Fruit fly (Drosophila melanogaster): ENCODE measurements around the gene CG17129.
A peak's percentile ranks its signal among the peaks of the same experiment; 100 is the strongest.

Gene CG17129

dm6 chr3L:633272-634254 lies 46.6 kb downstream of the CG17129 start (continued):
- peak; percentile 83 for TF ChIP-seq CG10959 (GFP tag; IDR thresholded peaks at IDR 0.05)
- TF ChIP-seq HLH4C (GFP tag; IDR thresholded peaks at IDR 0.05; ENCODE audit: partially characterized antibody) = no peak
- TF ChIP-seq oc (tag; optimal IDR thresholded peaks at IDR 0.05) = peak; percentile 92
- no peak for TF ChIP-seq CG9797 (GFP tag; optimal IDR thresholded peaks at IDR 0.05)
- TF ChIP-seq CG8281 (tag; optimal IDR thresholded peaks at IDR 0.05) = peak; percentile 60
- peak; percentile 58 for TF ChIP-seq Vsx1 (GFP tag; optimal IDR thresholded peaks at IDR 0.05)
- peak; percentile 82 for TF ChIP-seq Lhr (GFP tag; optimal IDR thresholded peaks at IDR 0.05)
- TF ChIP-seq gsb (GFP tag; IDR thresholded peaks at IDR 0.05) = no peak
- TF ChIP-seq CG2199 (GFP tag; IDR thresholded peaks at IDR 0.05) = peak; percentile 92; the same call in 1 of the 3 replicates
- TF ChIP-seq org-1 (GFP tag; optimal IDR thresholded peaks at IDR 0.05) = peak; percentile 79
- TF ChIP-seq CG11504 (tag; optimal IDR thresholded peaks at IDR 0.05) = peak; percentile 88
- TF ChIP-seq CG3995 (GFP tag; optimal IDR thresholded peaks at IDR 0.05) = no peak
- peak; percentile 82 for TF ChIP-seq Sox100B (GFP tag; optimal IDR thresholded peaks at IDR 0.05)
- TF ChIP-seq sug (tag; optimal IDR thresholded peaks at IDR 0.05) = peak; percentile 42
- peak; percentile 72 for TF ChIP-seq CG10431 (GFP tag; optimal IDR thresholded peaks at IDR 0.05)
- TF ChIP-seq Awh (GFP tag; IDR thresholded peaks at IDR 0.05) = peak; percentile 84
- TF ChIP-seq HmgD (GFP tag; optimal IDR thresholded peaks at IDR 0.05) = peak; percentile 57
- peak; percentile 54; the same call in 2 of the 3 replicates for TF ChIP-seq Aef1 (GFP tag; IDR thresholded peaks at IDR 0.05)
- peak; percentile 33 for TF ChIP-seq CG3281 (GFP tag; optimal IDR thresholded peaks at IDR 0.05)
- TF ChIP-seq sisA (GFP tag; IDR thresholded peaks at IDR 0.05) = peak; percentile 89
- TF ChIP-seq CG13775 (GFP tag; optimal IDR thresholded peaks at IDR 0.05) = peak; percentile 69
- peak; percentile 89 for TF ChIP-seq cg (GFP tag; optimal IDR thresholded peaks at IDR 0.05)
- peak; percentile 51 for TF ChIP-seq chm (GFP tag; IDR thresholded peaks at IDR 0.05)
- TF ChIP-seq Rx (GFP tag; IDR thresholded peaks at IDR 0.05) = peak; percentile 81
- no peak for TF ChIP-seq mld (GFP tag; IDR thresholded peaks at IDR 0.05; ENCODE audit: partially characterized antibody)
- TF ChIP-seq Hmx (GFP tag; optimal IDR thresholded peaks at IDR 0.05) = no peak
- TF ChIP-seq Drgx (GFP tag; IDR thresholded peaks at IDR 0.05) = peak; percentile 87
- peak; percentile 50 for TF ChIP-seq seq (GFP tag; IDR thresholded peaks at IDR 0.05)
- TF ChIP-seq gsb-n (tag; optimal IDR thresholded peaks at IDR 0.05) = peak; percentile 90
- peak; percentile 85 for TF ChIP-seq CG7786 (GFP tag; optimal IDR thresholded peaks at IDR 0.05)
- TF ChIP-seq H15 (GFP tag; IDR thresholded peaks at IDR 0.05) = peak; percentile 83
- TF ChIP-seq CG1529 (GFP tag; optimal IDR thresholded peaks at IDR 0.05) = peak; percentile 92
- peak; percentile 59 for TF ChIP-seq run (tag; optimal IDR thresholded peaks at IDR 0.05)
- peak; percentile 88 for TF ChIP-seq fd96Cb (tag; optimal IDR thresholded peaks at IDR 0.05)
- TF ChIP-seq crp (GFP tag; optimal IDR thresholded peaks at IDR 0.05) = peak in 1 of 2 experiments; percentile 22
- TF ChIP-seq CG14667 (GFP tag; IDR thresholded peaks at IDR 0.05) = peak; percentile 64
- TF ChIP-seq lmd (GFP tag; IDR thresholded peaks at IDR 0.05) = peak; percentile 86
- peak; percentile 84 for TF ChIP-seq dmrt99B (tag; optimal IDR thresholded peaks at IDR 0.05)
- TF ChIP-seq CG14860 (GFP tag; IDR thresholded peaks at IDR 0.05; ENCODE audit: partially characterized antibody) = no peak
- TF ChIP-seq ems (GFP tag; optimal IDR thresholded peaks at IDR 0.05) = peak; percentile 87
- TF ChIP-seq Blimp-1 (GFP tag; optimal IDR thresholded peaks at IDR 0.05) = peak; percentile 91
- TF ChIP-seq stwl (tag; optimal IDR thresholded peaks at IDR 0.05) = peak; percentile 39
- TF ChIP-seq Doc2 (GFP tag; IDR thresholded peaks at IDR 0.05) = no peak
- TF ChIP-seq CG17361 (GFP tag; IDR thresholded peaks at IDR 0.05) = peak; percentile 70
- peak; percentile 88 for TF ChIP-seq pnt (GFP tag; optimal IDR thresholded peaks at IDR 0.05)
- TF ChIP-seq CG17568 (GFP tag; optimal IDR thresholded peaks at IDR 0.05) = peak; percentile 50
- peak; percentile 20 for TF ChIP-seq CG18011 (GFP tag; optimal IDR thresholded peaks at IDR 0.05)
- TF ChIP-seq chif (GFP tag; optimal IDR thresholded peaks at IDR 0.05) = peak; percentile 87 to 94
